Worm (Caenorhabditis elegans): ENCODE results near the gene F13A2.10.

Gene F13A2.10

DNA sequence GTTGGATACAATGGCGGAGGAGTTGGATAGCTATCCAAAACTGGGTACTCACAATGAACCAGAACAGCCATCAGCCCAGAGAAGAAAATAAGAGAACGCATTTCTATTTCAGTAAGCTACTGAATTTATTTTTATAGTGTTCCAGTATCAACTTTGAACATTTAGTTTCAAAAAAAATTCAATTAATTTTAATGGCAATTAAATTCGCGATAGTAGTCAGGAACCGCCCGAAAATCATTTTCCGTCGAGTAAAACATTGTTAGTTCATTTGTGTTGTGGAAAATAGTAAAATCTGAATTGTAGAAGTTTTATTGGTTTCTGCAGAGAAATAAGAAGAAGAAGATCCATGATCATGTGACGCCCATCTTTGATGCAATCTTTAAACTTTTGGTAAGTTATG lies 32.0 kb upstream of the F13A2.10 start, which contains the start of gene Y47D7A.6:
Gene Y47D7A.6, minus strand, starts transcription at position 101 of the 400 bp plus-strand sequence.
- no peak for TF ChIP-seq cog-1 (tag; optimal IDR thresholded peaks at IDR 0.05)
- no peak for TF ChIP-seq T22C8.4 (GFP tag; IDR thresholded peaks at IDR 0.05)
- no peak for TF ChIP-seq med-1 (GFP tag; optimal IDR thresholded peaks at IDR 0.05; ENCODE audit: insufficient read depth)
- TF ChIP-seq ztf-23 (GFP tag; IDR thresholded peaks at IDR 0.05): no peak
- no peak for TF ChIP-seq ztf-29 (GFP tag; IDR thresholded peaks at IDR 0.05)
- no peak for TF ChIP-seq flt-1 (GFP tag; IDR thresholded peaks at IDR 0.05)
- no peak for TF ChIP-seq tab-1 (GFP tag; IDR thresholded peaks at IDR 0.05)
- no peak for TF ChIP-seq ref-1 (GFP tag; conservative IDR thresholded peaks at IDR 0.05)
- no peak for TF ChIP-seq klf-2 (GFP tag; conservative IDR thresholded peaks at IDR 0.05)

DNA sequence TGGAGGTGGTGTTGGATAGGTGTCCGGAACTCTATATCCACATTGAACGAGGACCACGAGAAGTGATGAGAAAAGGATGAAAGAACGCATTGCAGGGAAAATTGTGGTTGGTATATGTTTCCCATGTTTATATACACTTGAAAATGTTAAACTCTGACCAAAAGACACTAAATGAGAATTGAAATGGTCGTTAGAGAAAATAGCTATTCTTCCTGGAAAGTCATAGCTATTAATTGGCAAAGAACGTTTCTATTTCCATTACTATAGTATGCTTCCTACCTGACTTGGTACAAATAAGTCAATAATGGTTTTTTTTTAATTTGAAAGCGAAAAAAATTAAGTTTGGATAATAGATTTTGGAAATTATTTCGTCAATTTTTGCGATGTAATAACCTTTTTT lies 30.6 kb upstream of the F13A2.10 start, which contains the start of gene Y47D7A.18:
Gene Y47D7A.18, minus strand, starts transcription at position 101 of the 400 bp plus-strand sequence.
- no peak for TF ChIP-seq cog-1 (tag; optimal IDR thresholded peaks at IDR 0.05)

DNA sequence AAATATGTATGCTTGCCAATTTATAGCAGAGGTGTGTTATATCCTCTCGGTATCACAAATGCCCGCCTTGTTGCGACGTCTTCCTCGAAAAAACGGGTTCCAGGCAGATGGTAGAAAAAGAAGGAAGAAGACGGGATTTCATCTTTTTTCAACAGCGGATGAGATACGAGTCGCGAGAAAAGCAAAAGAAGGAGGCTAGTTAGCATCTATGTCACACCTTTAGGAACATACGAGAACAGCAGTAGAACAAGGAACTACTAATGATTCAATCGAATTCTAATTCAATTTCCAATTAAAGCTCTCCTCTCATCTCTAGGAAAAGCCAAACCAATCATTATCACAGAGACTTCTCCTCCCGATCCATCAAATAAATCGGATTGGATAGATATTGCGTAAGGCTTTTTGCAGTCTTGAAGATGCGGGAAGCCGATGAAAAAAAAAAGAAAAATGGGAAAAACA lies 28.6 kb upstream of the F13A2.10 start, which contains the start of gene grl-5:
Gene grl-5, minus strand, starts transcription at position 51 of the 459 bp plus-strand sequence.
- TF ChIP-seq ref-1 (GFP tag; conservative IDR thresholded peaks at IDR 0.05) (no peak), T22C8.4 (GFP tag; IDR thresholded peaks at IDR 0.05) (no peak), cog-1 (tag; optimal IDR thresholded peaks at IDR 0.05) (no peak), flt-1 (GFP tag; IDR thresholded peaks at IDR 0.05) (no peak), ztf-23 (GFP tag; IDR thresholded peaks at IDR 0.05) (no peak), klf-2 (GFP tag; conservative IDR thresholded peaks at IDR 0.05) (no peak), med-1 (GFP tag; optimal IDR thresholded peaks at IDR 0.05; ENCODE audit: insufficient read depth) (no peak), ztf-29 (GFP tag; IDR thresholded peaks at IDR 0.05) (no peak), tab-1 (GFP tag; IDR thresholded peaks at IDR 0.05) (no peak)

DNA sequence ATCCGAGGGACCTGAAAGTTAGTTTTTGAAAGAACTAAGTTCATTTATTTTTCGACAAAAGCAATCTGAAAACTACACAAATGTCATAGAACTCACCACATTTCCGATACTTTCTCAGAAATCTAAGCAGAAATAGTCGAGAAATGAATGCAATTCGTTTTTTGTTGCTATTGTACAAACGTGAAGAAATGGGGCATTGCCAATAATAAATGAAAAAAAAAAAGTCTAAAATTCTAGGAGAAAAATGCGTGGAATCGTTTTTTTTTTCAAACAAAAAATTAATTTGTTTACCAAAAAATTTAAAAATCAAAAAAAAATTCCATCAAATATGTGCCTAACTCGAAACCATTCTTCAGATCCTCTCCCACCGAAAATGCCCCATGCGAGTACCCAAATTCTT lies 25.6 kb upstream of the F13A2.10 start, which contains the start of gene Y47D7A.17:
Gene Y47D7A.17, minus strand, starts transcription at position 101 of the 400 bp plus-strand sequence.
- no peak for TF ChIP-seq cog-1 (tag; optimal IDR thresholded peaks at IDR 0.05)
- TF ChIP-seq tab-1 (GFP tag; IDR thresholded peaks at IDR 0.05): no peak
- TF ChIP-seq ztf-29 (GFP tag; IDR thresholded peaks at IDR 0.05): no peak
- no peak for TF ChIP-seq T22C8.4 (GFP tag; IDR thresholded peaks at IDR 0.05)
- TF ChIP-seq flt-1 (GFP tag; IDR thresholded peaks at IDR 0.05): no peak
- no peak for TF ChIP-seq ref-1 (GFP tag; conservative IDR thresholded peaks at IDR 0.05)
- TF ChIP-seq med-1 (GFP tag; optimal IDR thresholded peaks at IDR 0.05; ENCODE audit: insufficient read depth): no peak
- TF ChIP-seq ztf-23 (GFP tag; IDR thresholded peaks at IDR 0.05): no peak
- no peak for TF ChIP-seq klf-2 (GFP tag; conservative IDR thresholded peaks at IDR 0.05)

DNA sequence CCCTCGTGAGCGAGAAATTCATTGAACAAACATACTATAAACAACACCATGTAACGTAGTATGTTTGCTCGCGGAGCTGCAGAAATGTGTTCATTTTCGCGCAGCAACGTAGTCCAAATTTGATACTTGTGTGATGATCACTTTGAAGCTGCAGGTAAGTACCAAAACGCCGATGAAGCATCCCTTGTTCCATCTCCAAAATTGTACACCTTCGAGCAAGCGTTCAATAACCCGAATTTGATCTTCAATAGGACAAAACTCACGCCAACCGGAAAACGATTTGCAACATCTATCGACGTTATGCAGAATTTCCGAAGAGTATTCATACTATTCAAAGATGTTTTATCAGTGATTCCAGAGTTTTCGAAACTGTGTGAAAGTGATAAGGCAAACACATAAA lies 24.6 kb upstream of the F13A2.10 start, which contains the start of gene Y47D7A.3:
Gene Y47D7A.3, plus strand, starts transcription at position 301 of the 400 bp plus-strand sequence.
- TF ChIP-seq ref-1 (GFP tag; conservative IDR thresholded peaks at IDR 0.05): no peak
- TF ChIP-seq T22C8.4 (GFP tag; IDR thresholded peaks at IDR 0.05): no peak
- no peak for TF ChIP-seq ztf-23 (GFP tag; IDR thresholded peaks at IDR 0.05)
- no peak for TF ChIP-seq cog-1 (tag; optimal IDR thresholded peaks at IDR 0.05)
- TF ChIP-seq ztf-29 (GFP tag; IDR thresholded peaks at IDR 0.05): no peak
- no peak for TF ChIP-seq med-1 (GFP tag; optimal IDR thresholded peaks at IDR 0.05; ENCODE audit: insufficient read depth)
- no peak for TF ChIP-seq klf-2 (GFP tag; conservative IDR thresholded peaks at IDR 0.05)
- TF ChIP-seq flt-1 (GFP tag; IDR thresholded peaks at IDR 0.05): no peak
- TF ChIP-seq tab-1 (GFP tag; IDR thresholded peaks at IDR 0.05): no peak

DNA sequence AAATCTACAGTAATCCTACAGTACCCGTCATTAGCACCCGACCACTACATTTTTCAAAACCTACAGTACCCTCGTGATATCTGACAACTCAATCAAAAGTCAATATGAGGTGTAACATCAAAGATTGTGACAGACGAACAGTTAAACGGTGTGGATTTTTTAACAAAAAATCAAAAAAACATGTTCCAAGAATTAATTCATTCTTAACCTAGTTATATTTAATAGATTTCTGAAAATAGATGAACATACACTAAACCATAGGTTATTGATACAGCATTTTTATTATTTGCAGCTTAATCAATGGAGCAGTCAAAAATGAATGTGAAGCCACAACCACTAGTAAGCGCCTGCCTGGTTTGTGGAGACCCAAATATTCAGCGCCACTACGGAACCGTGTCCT lies 21.4 kb upstream of the F13A2.10 start, which contains the start of gene nhr-118:
Gene nhr-118, plus strand, starts transcription at position 301 of the 400 bp plus-strand sequence.
- TF ChIP-seq ztf-23 (GFP tag; IDR thresholded peaks at IDR 0.05) (no peak), ztf-29 (GFP tag; IDR thresholded peaks at IDR 0.05) (no peak), T22C8.4 (GFP tag; IDR thresholded peaks at IDR 0.05) (no peak), klf-2 (GFP tag; conservative IDR thresholded peaks at IDR 0.05) (no peak), tab-1 (GFP tag; IDR thresholded peaks at IDR 0.05) (no peak), med-1 (GFP tag; optimal IDR thresholded peaks at IDR 0.05; ENCODE audit: insufficient read depth) (no peak), ref-1 (GFP tag; conservative IDR thresholded peaks at IDR 0.05) (no peak), cog-1 (tag; optimal IDR thresholded peaks at IDR 0.05) (no peak), flt-1 (GFP tag; IDR thresholded peaks at IDR 0.05) (no peak)

DNA sequence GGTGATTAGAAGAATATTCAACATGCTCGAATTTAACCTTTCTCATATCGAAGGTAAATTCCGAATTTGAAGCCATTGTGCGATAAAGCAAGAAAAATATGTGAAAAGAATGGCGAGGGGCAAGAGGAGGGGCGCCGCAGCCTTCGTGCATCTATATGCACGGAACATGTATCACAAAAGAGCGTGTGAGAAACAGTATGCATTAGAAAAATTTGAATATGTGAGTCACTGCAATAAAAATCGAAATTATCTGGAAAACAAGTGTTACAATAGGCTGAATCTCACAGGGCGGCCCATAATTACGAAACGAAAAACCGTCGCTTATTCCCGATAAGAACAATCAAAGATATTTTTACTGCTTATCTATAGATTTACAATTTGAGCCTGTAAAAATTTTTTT lies 15.8 kb upstream of the F13A2.10 start, which contains the start of gene F13A2.5:
Gene F13A2.5, minus strand, starts transcription at position 101 of the 400 bp plus-strand sequence.
- TF ChIP-seq cog-1 (tag; optimal IDR thresholded peaks at IDR 0.05) (no peak), ref-1 (GFP tag; conservative IDR thresholded peaks at IDR 0.05) (no peak), ztf-23 (GFP tag; IDR thresholded peaks at IDR 0.05) (no peak), klf-2 (GFP tag; conservative IDR thresholded peaks at IDR 0.05) (no peak), flt-1 (GFP tag; IDR thresholded peaks at IDR 0.05) (no peak), tab-1 (GFP tag; IDR thresholded peaks at IDR 0.05) (no peak), ztf-29 (GFP tag; IDR thresholded peaks at IDR 0.05) (no peak), med-1 (GFP tag; optimal IDR thresholded peaks at IDR 0.05; ENCODE audit: insufficient read depth) (no peak), T22C8.4 (GFP tag; IDR thresholded peaks at IDR 0.05) (no peak)

DNA sequence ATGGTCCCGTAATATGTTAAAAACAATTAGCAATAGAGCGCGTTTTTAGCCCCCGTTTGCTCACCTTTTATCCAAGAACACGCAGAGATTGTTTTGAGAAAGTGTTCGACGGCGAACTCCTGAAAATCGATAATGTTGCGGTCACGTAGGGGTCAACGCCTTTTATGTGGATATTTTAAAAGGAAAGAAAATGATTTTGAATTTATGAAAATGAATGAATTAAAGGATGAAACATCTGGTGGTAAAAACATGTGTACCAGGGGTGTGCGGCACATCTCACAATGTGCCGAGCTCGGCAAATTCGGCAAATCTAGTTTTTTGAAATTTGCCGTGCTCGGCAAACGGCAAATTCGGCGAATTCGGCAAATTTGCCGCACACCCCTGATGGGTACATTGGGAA lies 14.0 kb upstream of the F13A2.10 start, which contains the start of gene F13A2.4:
Gene F13A2.4, minus strand, starts transcription at position 101 of the 400 bp plus-strand sequence.
- no peak for TF ChIP-seq T22C8.4 (GFP tag; IDR thresholded peaks at IDR 0.05)
- TF ChIP-seq ref-1 (GFP tag; conservative IDR thresholded peaks at IDR 0.05): no peak
- TF ChIP-seq ztf-23 (GFP tag; IDR thresholded peaks at IDR 0.05): no peak
- TF ChIP-seq ztf-29 (GFP tag; IDR thresholded peaks at IDR 0.05): no peak

DNA sequence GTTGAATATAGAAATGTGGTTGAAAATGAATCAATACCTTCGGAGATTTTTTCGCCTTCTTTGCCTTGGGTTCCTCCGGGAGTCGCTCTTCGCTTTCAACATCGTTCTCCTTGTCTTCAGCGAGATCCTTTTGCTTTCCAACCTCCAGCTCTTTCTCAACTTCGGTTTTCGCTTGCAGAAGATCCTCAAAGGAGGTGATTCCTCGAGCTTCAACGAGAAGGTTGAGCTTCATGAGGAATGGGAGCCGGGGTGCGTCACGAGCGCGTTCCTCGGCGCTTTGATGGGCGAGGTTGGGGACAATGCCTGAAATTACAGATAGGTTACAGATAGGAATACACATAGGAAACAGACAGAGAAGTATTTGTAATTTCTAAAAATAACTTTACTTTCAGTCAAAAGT lies 12.8 kb upstream of the F13A2.10 start:
- TF ChIP-seq tab-1 (GFP tag; IDR thresholded peaks at IDR 0.05): no peak
- TF ChIP-seq ref-1 (GFP tag; conservative IDR thresholded peaks at IDR 0.05): no peak
- no peak for TF ChIP-seq flt-1 (GFP tag; IDR thresholded peaks at IDR 0.05)
- TF ChIP-seq cog-1 (tag; optimal IDR thresholded peaks at IDR 0.05): no peak
- TF ChIP-seq ztf-23 (GFP tag; IDR thresholded peaks at IDR 0.05): no peak
- TF ChIP-seq klf-2 (GFP tag; conservative IDR thresholded peaks at IDR 0.05): no peak
- no peak for TF ChIP-seq med-1 (GFP tag; optimal IDR thresholded peaks at IDR 0.05; ENCODE audit: insufficient read depth)
- TF ChIP-seq T22C8.4 (GFP tag; IDR thresholded peaks at IDR 0.05): no peak
- no peak for TF ChIP-seq ztf-29 (GFP tag; IDR thresholded peaks at IDR 0.05)

DNA sequence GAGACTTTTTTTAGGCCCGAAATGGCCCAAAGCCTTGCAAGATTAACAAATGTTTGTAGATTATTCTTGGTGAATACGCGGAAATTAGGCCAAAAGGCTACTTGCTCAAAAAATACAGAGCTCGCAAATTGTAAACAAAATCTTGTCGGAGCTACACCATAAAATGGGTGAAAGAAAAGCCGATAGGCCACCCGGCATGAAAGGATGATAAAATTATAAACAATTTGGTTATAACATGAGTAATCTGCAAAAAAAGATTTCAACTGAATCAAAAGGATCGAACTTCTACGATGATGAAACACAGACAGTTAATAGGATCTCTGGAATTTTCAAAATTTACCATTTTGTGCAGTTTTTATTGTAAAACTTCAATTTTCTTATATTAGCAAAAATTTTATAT lies 12.1 kb upstream of the F13A2.10 start:
- no peak for TF ChIP-seq med-1 (GFP tag; optimal IDR thresholded peaks at IDR 0.05; ENCODE audit: insufficient read depth)
- TF ChIP-seq cog-1 (tag; optimal IDR thresholded peaks at IDR 0.05): no peak
- TF ChIP-seq ref-1 (GFP tag; conservative IDR thresholded peaks at IDR 0.05): no peak
- no peak for TF ChIP-seq flt-1 (GFP tag; IDR thresholded peaks at IDR 0.05)
- no peak for TF ChIP-seq tab-1 (GFP tag; IDR thresholded peaks at IDR 0.05)
- no peak for TF ChIP-seq klf-2 (GFP tag; conservative IDR thresholded peaks at IDR 0.05)
- TF ChIP-seq ztf-23 (GFP tag; IDR thresholded peaks at IDR 0.05): no peak
- TF ChIP-seq ztf-29 (GFP tag; IDR thresholded peaks at IDR 0.05): no peak
- no peak for TF ChIP-seq T22C8.4 (GFP tag; IDR thresholded peaks at IDR 0.05)
